Fruit fly (Drosophila melanogaster) whole organism, adult: ENCODE measurements around the gene CG9760.

Experiments
- CG11617 ChIP-seq: fragments of 200-800 bp; sonication (Bioruptor generic); optimal IDR thresholded peaks from 2 replicates; lab custom pipeline; 2017; ENCODE audit warnings: mild to moderate bottlenecking, missing biosample characterization, missing genetic modification reagents, missing genetic modification characterization
- CG12768 ChIP-seq: fragments of 200-800 bp; sonication (Bioruptor generic); optimal IDR thresholded peaks from 2 replicates; lab custom pipeline; 2017; ENCODE audit warnings: missing biosample characterization, missing genetic modification characterization, mild to moderate bottlenecking, moderate library complexity, missing genetic modification reagents
- CG1620 ChIP-seq: fragments of 200-800 bp; sonication (Bioruptor generic); optimal IDR thresholded peaks from 2 replicates; lab custom pipeline; 2016; ENCODE audit warnings: missing biosample characterization, missing genetic modification characterization
- CG33017 ChIP-seq: fragments of 200-800 bp; sonication (Bioruptor generic); optimal IDR thresholded peaks from 2 replicates; lab custom pipeline; 2018; ENCODE audit warnings: missing biosample characterization, mild to moderate bottlenecking, missing genetic modification characterization, moderate library complexity
- CG5204 ChIP-seq: fragments of 200-800 bp; sonication (Bioruptor generic); optimal IDR thresholded peaks from 2 replicates; lab custom pipeline; 2016; ENCODE audit warnings: missing biosample characterization, missing genetic modification characterization
- CG7045 ChIP-seq: fragments of 200-800 bp; sonication (Bioruptor generic); optimal IDR thresholded peaks from 2 replicates; lab custom pipeline; 2017; ENCODE audit warnings: missing biosample characterization, mild to moderate bottlenecking, missing genetic modification characterization
- CG7101 ChIP-seq: fragments of 200-800 bp; sonication (Bioruptor generic); optimal IDR thresholded peaks from 2 replicates; lab custom pipeline; 2018; ENCODE audit warnings: missing biosample characterization, mild to moderate bottlenecking, missing genetic modification characterization, moderate library complexity
- Clk ChIP-seq: fragments of 200-800 bp; sonication (Bioruptor generic); optimal IDR thresholded peaks from 2 replicates; lab custom pipeline; 2017; ENCODE audit warnings: missing biosample characterization, missing genetic modification characterization
- Crg-1 ChIP-seq: fragments of 200-800 bp; sonication (Bioruptor generic); optimal IDR thresholded peaks from 2 replicates; lab custom pipeline; 2016; ENCODE audit warnings: missing biosample characterization, missing genetic modification characterization
- Hr96 ChIP-seq: fragments of 200-800 bp; sonication (Bioruptor generic); optimal IDR thresholded peaks from 2 replicates; lab custom pipeline; 2016; ENCODE audit warnings: missing biosample characterization, missing genetic modification characterization
- Mnt ChIP-seq: fragments of 200-800 bp; sonication (Bioruptor generic); optimal IDR thresholded peaks from 2 replicates; lab custom pipeline; 2016; ENCODE audit warnings: missing biosample characterization, mild to moderate bottlenecking, missing genetic modification characterization
- bab1 ChIP-seq: fragments of 200-800 bp; sonication (Bioruptor generic); optimal IDR thresholded peaks from 3 replicates; lab custom pipeline; 2019; ENCODE audit warnings: missing biosample characterization, mild to moderate bottlenecking, missing genetic modification characterization, moderate library complexity
- cic ChIP-seq: fragments of 200-800 bp; sonication (Bioruptor generic); optimal IDR thresholded peaks from 2 replicates; lab custom pipeline; 2017; ENCODE audit warnings: missing biosample characterization, mild to moderate bottlenecking, missing genetic modification characterization, moderate library complexity
- cnc ChIP-seq, 2 experiments: fragments of >200 bp; optimal IDR thresholded peaks; 2 replicates each; lab custom pipeline; 2017
- kay ChIP-seq: fragments of 200-800 bp; sonication (Bioruptor generic); peaks from one replicate; lab custom pipeline; 2016; ENCODE audit warnings: missing biosample characterization, missing genetic modification characterization, borderline replicate concordance
- ovo ChIP-seq: fragments of 200-800 bp; sonication (Bioruptor generic); optimal IDR thresholded peaks from 2 replicates; lab custom pipeline; 2016; ENCODE audit warnings: missing biosample characterization, missing genetic modification characterization
- pad ChIP-seq: fragments of 200-800 bp; sonication (Bioruptor generic); optimal IDR thresholded peaks from 3 replicates; lab custom pipeline; 2017; ENCODE audit warnings: missing biosample characterization, missing genetic modification characterization, mild to moderate bottlenecking, moderate library complexity, missing genetic modification reagents
- tj ChIP-seq: fragments of 200-800 bp; sonication (Bioruptor generic); optimal IDR thresholded peaks from 3 replicates; lab custom pipeline; 2017; ENCODE audit warnings: missing biosample characterization, mild to moderate bottlenecking, missing genetic modification characterization, moderate library complexity
- toe ChIP-seq: fragments of 200-800 bp; sonication (Bioruptor generic); optimal IDR thresholded peaks from 2 replicates; lab custom pipeline; 2016; ENCODE audit warnings: missing biosample characterization, missing genetic modification characterization

CG9760 gene

DNA sequence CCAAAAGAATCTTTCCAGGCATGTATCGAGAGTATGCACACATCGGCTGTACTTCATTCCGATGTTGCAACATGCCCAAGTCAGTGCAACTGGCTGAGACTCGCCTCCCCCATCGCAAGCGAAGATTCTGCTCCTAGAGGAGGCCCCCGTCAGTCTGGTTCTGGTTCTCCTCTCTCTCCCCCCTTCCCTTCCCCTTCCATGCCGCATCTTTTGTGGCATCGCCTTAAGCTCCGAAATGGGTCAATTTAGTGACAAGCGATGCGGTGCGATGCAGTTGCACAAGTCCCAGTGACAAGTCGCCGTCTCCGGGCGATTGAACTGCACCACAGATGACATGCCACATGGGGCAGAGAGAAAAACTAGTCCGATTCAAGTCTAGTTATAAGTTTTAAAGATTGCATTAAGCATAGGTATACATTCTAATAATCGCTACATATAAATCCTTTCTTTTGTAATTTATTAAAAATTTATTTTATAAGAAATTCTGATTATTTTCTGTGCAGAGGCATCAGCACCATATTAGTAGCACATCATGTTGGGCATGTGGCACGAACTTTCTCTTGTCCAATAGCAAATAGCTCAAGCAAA is 54.4 kb downstream of the CG9760 start:
- no peak for TF ChIP-seq CG7101 (tag; lab: Kevin White, UChicago)
- no peak for TF ChIP-seq CG1620 (GFP tag; lab: Kevin White, UChicago)
- TF ChIP-seq ovo (GFP tag; lab: Kevin White, UChicago), result no peak
- no peak for TF ChIP-seq bab1 (GFP tag; lab: Kevin White, UChicago)
- TF ChIP-seq kay (GFP tag; lab: Kevin White, UChicago), result no peak
- no peak for TF ChIP-seq pad (GFP tag; lab: Kevin White, UChicago)

DNA sequence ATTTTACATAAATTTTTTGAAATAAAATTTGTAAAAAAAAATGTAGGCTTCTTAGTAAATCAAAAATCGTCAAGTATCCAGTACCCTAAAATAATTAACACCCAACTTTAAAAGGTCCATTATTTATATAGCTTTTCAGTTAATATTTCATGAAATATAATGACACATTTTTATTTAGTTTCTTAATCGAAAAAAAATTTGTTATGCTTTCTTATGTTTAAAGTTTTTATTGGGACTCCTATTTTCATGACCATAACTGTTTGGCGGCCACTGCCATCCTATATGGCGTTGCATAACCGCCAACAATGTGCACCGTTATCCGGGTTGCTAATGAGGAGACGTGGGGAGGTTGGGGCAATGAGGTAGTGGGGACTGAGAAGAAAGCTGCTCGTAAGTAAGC is 55.0 kb downstream of the CG9760 start:
- TF ChIP-seq Hr96 (GFP tag; lab: Kevin White, UChicago) (no peak), CG33017 (tag; lab: Kevin White, UChicago) (no peak), CG7101 (tag; lab: Kevin White, UChicago) (no peak), CG12768 (GFP tag; lab: Kevin White, UChicago) (no peak), cnc (optimal IDR thresholded peaks at IDR 0.05; lab: Kevin White, UChicago) (no peak), CG5204 (GFP tag; lab: Kevin White, UChicago) (no peak), CG11617 (GFP tag; lab: Kevin White, UChicago) (no peak), bab1 (GFP tag; lab: Kevin White, UChicago) (no peak), Crg-1 (GFP tag; lab: Kevin White, UChicago) (no peak), kay (GFP tag; lab: Kevin White, UChicago) (no peak), CG7045 (GFP tag; lab: Kevin White, UChicago) (no peak), Clk (GFP tag; lab: Kevin White, UChicago) (no peak), toe (GFP tag; lab: Kevin White, UChicago) (no peak), cic (GFP tag; lab: Kevin White, UChicago) (no peak), tj (GFP tag; lab: Kevin White, UChicago) (no peak)

dm6 chr3L:12107378-12107777 is 56.2 kb downstream of the CG9760 start:
- no peak for TF ChIP-seq cic (GFP tag; lab: Kevin White, UChicago)
- no peak for TF ChIP-seq tj (GFP tag; lab: Kevin White, UChicago)
- TF ChIP-seq toe (GFP tag; lab: Kevin White, UChicago), result no peak
- no peak for TF ChIP-seq CG1620 (GFP tag; lab: Kevin White, UChicago)
- no peak for TF ChIP-seq pad (GFP tag; lab: Kevin White, UChicago)
- TF ChIP-seq Clk (GFP tag; lab: Kevin White, UChicago), result no peak
- TF ChIP-seq Mnt (GFP tag; lab: Kevin White, UChicago), result no peak
- no peak for TF ChIP-seq Crg-1 (GFP tag; lab: Kevin White, UChicago)
- TF ChIP-seq CG11617 (GFP tag; lab: Kevin White, UChicago), result no peak
- TF ChIP-seq CG5204 (GFP tag; lab: Kevin White, UChicago), result no peak
- no peak for TF ChIP-seq kay (GFP tag; lab: Kevin White, UChicago)
